Fruit fly (Drosophila melanogaster): ENCODE data around the gene okr.
A peak's percentile ranks its signal among the peaks of the same experiment; 100 is the strongest.

The okr gene

dm6 chr2L:2976829-2977228, 15.7 kb downstream of the okr start, which contains the start of the genes CG9641 and CG3165 (continued):
- peak; percentile 66 for TF ChIP-seq CG12299 (tag; optimal IDR thresholded peaks at IDR 0.05)
- no peak for TF ChIP-seq Deaf1 (tag; optimal IDR thresholded peaks at IDR 0.05)
- peak; percentile 83 for TF ChIP-seq CG18764 (GFP tag; optimal IDR thresholded peaks at IDR 0.05)
- peak; percentile 97 for TF ChIP-seq Scr (GFP tag; IDR thresholded peaks at IDR 0.05; ENCODE audit: partially characterized antibody)
- TF ChIP-seq mam (GFP tag; optimal IDR thresholded peaks at IDR 0.05) = peak; percentile 94
- peak; percentile 93 for TF ChIP-seq HLH54F (GFP tag; optimal IDR thresholded peaks at IDR 0.05)
- peak; percentile 73; the same call in 1 of the 3 replicates for TF ChIP-seq CG11093 (GFP tag; IDR thresholded peaks at IDR 0.05)
- no peak for TF ChIP-seq CG2889 (GFP tag; IDR thresholded peaks at IDR 0.05)
- TF ChIP-seq crc (GFP tag; optimal IDR thresholded peaks at IDR 0.05) = peak; percentile 75
- TF ChIP-seq CG12219 (GFP tag; optimal IDR thresholded peaks at IDR 0.05) = no peak
- TF ChIP-seq ATbp (GFP tag; optimal IDR thresholded peaks at IDR 0.05) = no peak
- TF ChIP-seq da (GFP tag; optimal IDR thresholded peaks at IDR 0.05) = peak; percentile 63
- peak; percentile 38 for TF ChIP-seq MESR4 (GFP tag; optimal IDR thresholded peaks at IDR 0.05)
- peak; percentile 79 for TF ChIP-seq CG7556 (GFP tag; optimal IDR thresholded peaks at IDR 0.05)
- TF ChIP-seq CG17802 (tag; optimal IDR thresholded peaks at IDR 0.05) = peak; percentile 40
- TF ChIP-seq bab2 (GFP tag; optimal IDR thresholded peaks at IDR 0.05) = peak; percentile 90
- no peak for TF ChIP-seq pan (optimal IDR thresholded peaks at IDR 0.05)
- peak in 1 of 2 experiments; percentile 79 for TF ChIP-seq pan (GFP tag; optimal IDR thresholded peaks at IDR 0.05 in 1 of 2, IDR thresholded peaks at IDR 0.05 in 1 of 2)
- TF ChIP-seq CG3065 (GFP tag; optimal IDR thresholded peaks at IDR 0.05) = peak; percentile 68
- TF ChIP-seq CG4328 (GFP tag; optimal IDR thresholded peaks at IDR 0.05) = peak; percentile 60
- TF ChIP-seq fd102C (GFP tag; optimal IDR thresholded peaks at IDR 0.05) = no peak
- TF ChIP-seq Lpt (GFP tag; optimal IDR thresholded peaks at IDR 0.05) = no peak
- peak; percentile 79 for TF ChIP-seq Ssrp (tag; optimal IDR thresholded peaks at IDR 0.05)
- peak; percentile 89 for TF ChIP-seq CG7786 (GFP tag; optimal IDR thresholded peaks at IDR 0.05)
- peak; percentile 88 for TF ChIP-seq Mad (GFP tag; optimal IDR thresholded peaks at IDR 0.05)
- TF ChIP-seq nerfin-2 (GFP tag; IDR thresholded peaks at IDR 0.05; ENCODE audit: partially characterized antibody) = peak; percentile 88
- peak; percentile 92 for TF ChIP-seq CG2120 (GFP tag; optimal IDR thresholded peaks at IDR 0.05)
- peak; percentile 50 for TF ChIP-seq Hand (GFP tag; optimal IDR thresholded peaks at IDR 0.05)
- TF ChIP-seq CG10274 (GFP tag; optimal IDR thresholded peaks at IDR 0.05) = peak; percentile 17
- TF ChIP-seq CG13624 (GFP tag; optimal IDR thresholded peaks at IDR 0.05) = peak; percentile 92
- TF ChIP-seq Bteb2 (GFP tag; optimal IDR thresholded peaks at IDR 0.05) = peak; percentile 85
- TF ChIP-seq CG12071 (GFP tag; optimal IDR thresholded peaks at IDR 0.05) = peak; percentile 29
- peak; percentile 90 for TF ChIP-seq CG17829 (tag; optimal IDR thresholded peaks at IDR 0.05)
- peak; percentile 92 for TF ChIP-seq gro (GFP tag; optimal IDR thresholded peaks at IDR 0.05)
- TF ChIP-seq CHES-1-like (GFP tag; optimal IDR thresholded peaks at IDR 0.05) = peak; percentile 88
- TF ChIP-seq Ravus (GFP tag; IDR thresholded peaks at IDR 0.05) = no peak; the same call in 1 of the 2 replicates
- peak; percentile 83 to 90 for TF ChIP-seq chif (GFP tag; optimal IDR thresholded peaks at IDR 0.05)
- TF ChIP-seq HmgD (GFP tag; optimal IDR thresholded peaks at IDR 0.05) = peak; percentile 72
- peak; percentile 77 to 85 for TF ChIP-seq bsh (GFP tag; optimal IDR thresholded peaks at IDR 0.05)
- TF ChIP-seq ci (GFP tag; IDR thresholded peaks at IDR 0.05) = peak; percentile 80
- no peak; the same call in 2 of the 3 replicates for TF ChIP-seq CG3726 (GFP tag; IDR thresholded peaks at IDR 0.05)
- no peak for TF ChIP-seq sqz (GFP tag; optimal IDR thresholded peaks at IDR 0.05)
- peak; percentile 98 for TF ChIP-seq Sry-δ (GFP tag; optimal IDR thresholded peaks at IDR 0.05)
- peak; percentile 73 for TF ChIP-seq ttk (GFP tag; IDR thresholded peaks at IDR 0.05)
- peak; percentile 88 to 90 for TF ChIP-seq Pdp1 (GFP tag; optimal IDR thresholded peaks at IDR 0.05)
- no peak for TF ChIP-seq bigmax (GFP tag; optimal IDR thresholded peaks at IDR 0.05)
- no peak for TF ChIP-seq CG15479 (GFP tag; optimal IDR thresholded peaks at IDR 0.05)
- TF ChIP-seq chinmo (GFP tag; IDR thresholded peaks at IDR 0.05; ENCODE audit: partially characterized antibody) = peak; percentile 76; the same call in 1 of the 4 replicates
- TF ChIP-seq grn (GFP tag; optimal IDR thresholded peaks at IDR 0.05) = no peak
- TF ChIP-seq her (GFP tag; optimal IDR thresholded peaks at IDR 0.05) = peak; percentile 80
- TF ChIP-seq CG15696 (tag; optimal IDR thresholded peaks at IDR 0.05) = peak; percentile 85
